Fruit fly (Drosophila melanogaster): ENCODE results near the gene D19A.

Gene D19A

DNA sequence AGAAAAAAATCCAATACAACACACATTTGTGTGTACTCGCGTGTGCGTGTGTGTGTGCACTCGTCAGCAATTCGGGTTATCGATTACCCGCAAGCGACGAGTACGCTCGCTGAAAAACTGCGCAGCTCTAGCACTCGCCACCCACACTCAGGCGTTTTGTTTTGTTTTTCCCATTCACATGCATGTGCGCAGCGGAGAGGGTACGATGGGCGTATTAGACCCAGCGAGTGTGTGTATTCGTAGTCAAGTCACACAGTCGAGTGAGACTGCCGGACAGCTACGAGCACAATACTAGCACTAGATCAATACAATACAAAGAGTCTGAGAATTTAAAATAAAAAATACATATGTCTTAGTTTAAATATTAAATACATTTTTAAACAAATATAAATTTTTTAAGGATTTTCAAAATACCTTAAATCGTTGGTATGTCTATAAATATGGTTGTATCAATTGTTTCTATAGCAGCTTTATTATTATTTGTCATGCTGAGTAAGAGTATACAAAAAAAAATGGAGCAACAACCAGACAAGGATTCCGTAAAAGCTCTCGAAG is 4.0 kb downstream of the D19A start, which contains the start of the genes D19B and CG43293 (continued):
- TF ChIP-seq CG15696 (tag; optimal IDR thresholded peaks at IDR 0.05) (peak; percentile 58), bigmax (GFP tag; optimal IDR thresholded peaks at IDR 0.05) (peak; percentile 11), Dip2 (GFP tag; IDR thresholded peaks at IDR 0.05) (no peak), ro (GFP tag; IDR thresholded peaks at IDR 0.05) (peak; percentile 77), bsh (GFP tag; optimal IDR thresholded peaks at IDR 0.05) (peak; percentile 82 to 90), corto (GFP tag; optimal IDR thresholded peaks at IDR 0.05) (no peak), CG17612 (GFP tag; IDR thresholded peaks at IDR 0.05) (peak; percentile 66), fru (optimal IDR thresholded peaks at IDR 0.05) (peak; percentile 68), CG12299 (tag; optimal IDR thresholded peaks at IDR 0.05) (peak; percentile 69), cas (GFP tag; IDR thresholded peaks at IDR 0.05) (peak; percentile 81), pho (GFP tag; optimal IDR thresholded peaks at IDR 0.05) (peak; percentile 85), Ets65A (GFP tag) (peak; percentile 98), Fer1 (GFP tag; optimal IDR thresholded peaks at IDR 0.05) (peak; percentile 87), CG6254 (GFP tag; optimal IDR thresholded peaks at IDR 0.05) (peak; percentile 77), PHDP (tag; optimal IDR thresholded peaks at IDR 0.05) (peak; percentile 88), Rfx (GFP tag; IDR thresholded peaks at IDR 0.05) (peak; percentile 97), shn (GFP tag; optimal IDR thresholded peaks at IDR 0.05) (peak; percentile 85), CG17361 (GFP tag; IDR thresholded peaks at IDR 0.05) (peak; percentile 91), pzg (GFP tag; optimal IDR thresholded peaks at IDR 0.05) (peak; percentile 81), zen (tag; optimal IDR thresholded peaks at IDR 0.05) (peak; percentile 77), Hmr (GFP tag; optimal IDR thresholded peaks at IDR 0.05) (peak; percentile 90), CG11456 (GFP tag; IDR thresholded peaks at IDR 0.05) (peak; percentile 98), CG6654 (GFP tag; optimal IDR thresholded peaks at IDR 0.05) (peak; percentile 37), Dp (GFP tag; optimal IDR thresholded peaks at IDR 0.05) (peak; percentile 25), CG12236 (GFP tag; optimal IDR thresholded peaks at IDR 0.05) (peak; percentile 64), CG3281 (GFP tag; optimal IDR thresholded peaks at IDR 0.05) (peak; percentile 85), CG7372 (GFP tag; IDR thresholded peaks at IDR 0.05) (peak; percentile 73), CG13624 (GFP tag; optimal IDR thresholded peaks at IDR 0.05) (peak; percentile 90), Dad (GFP tag; optimal IDR thresholded peaks at IDR 0.05) (peak; percentile 80), sens (GFP tag) (peak; percentile 97), unpg (GFP tag; optimal IDR thresholded peaks at IDR 0.05) (peak; percentile 88), HHEX (GFP tag; optimal IDR thresholded peaks at IDR 0.05) (peak; percentile 84), ttk (GFP tag; IDR thresholded peaks at IDR 0.05) (peak; percentile 67), CG43689 (GFP tag; IDR thresholded peaks at IDR 0.05) (peak; percentile 70), CG1647 (GFP tag; optimal IDR thresholded peaks at IDR 0.05) (peak; percentile 83), NFAT (GFP tag; IDR thresholded peaks at IDR 0.05) (peak; percentile 96), CG7963 (GFP tag; IDR thresholded peaks at IDR 0.05; ENCODE audit: partially characterized antibody) (peak; percentile 45; the same call in 1 of the 3 replicates), CG2875 (GFP tag; optimal IDR thresholded peaks at IDR 0.05) (peak; percentile 72), aop (GFP tag; IDR thresholded peaks at IDR 0.05) (peak; percentile 77), CG18476 (GFP tag; optimal IDR thresholded peaks at IDR 0.05) (peak; percentile 74), Hand (GFP tag; optimal IDR thresholded peaks at IDR 0.05) (peak; percentile 62), CG12104 (GFP tag; optimal IDR thresholded peaks at IDR 0.05) (peak; percentile 74), CG10979 (tag; optimal IDR thresholded peaks at IDR 0.05) (peak; percentile 86), CG6813 (GFP tag; optimal IDR thresholded peaks at IDR 0.05) (peak; percentile 86), Abd-B (GFP tag; optimal IDR thresholded peaks at IDR 0.05) (peak; percentile 65), her (GFP tag; optimal IDR thresholded peaks at IDR 0.05) (peak; percentile 88), CG34422 (GFP tag; IDR thresholded peaks at IDR 0.05) (peak; percentile 94), CG16779 (GFP tag; IDR thresholded peaks at IDR 0.05) (peak; percentile 89), odd (GFP tag; optimal IDR thresholded peaks at IDR 0.05) (no peak), tio (GFP tag; optimal IDR thresholded peaks at IDR 0.05) (no peak), CG11560 (tag; IDR thresholded peaks at IDR 0.05) (peak; percentile 72; the same call in 2 of the 3 replicates)
